Worm (Caenorhabditis elegans) whole organism, late embryonic: ENCODE results near the gene nrf-6.

Experiments used
- C38D4.7 ChIP-seq: fragments of 200-800 bp; sonication (Bioruptor generic); optimal IDR thresholded peaks from 2 replicates; lab custom pipeline; 2018; ENCODE audit warnings: mild to moderate bottlenecking, missing genetic modification characterization, moderate library complexity, missing compliant biosample characterization
- Y22D7AL.16 ChIP-seq: sonication (generic microtip); optimal IDR thresholded peaks from 2 replicates; lab custom pipeline; 2016; ENCODE audit warnings: missing genetic modification characterization, missing compliant biosample characterization
- ahr-1 ChIP-seq: sonication (generic microtip); optimal IDR thresholded peaks from 2 replicates; lab custom pipeline; 2016; ENCODE audit warnings: missing genetic modification characterization, missing compliant biosample characterization
- ama-1 ChIP-seq: fragments of 150-350 bp; optimal IDR thresholded peaks from 2 replicates; lab custom pipeline; 2014
- ceh-14 ChIP-seq: sonication (generic microtip); optimal IDR thresholded peaks from 2 replicates; lab custom pipeline; 2016; ENCODE audit warnings: missing genotype, missing genetic modification characterization, missing compliant biosample characterization
- ceh-19 ChIP-seq: fragments of 200-800 bp; sonication (Bioruptor generic); optimal IDR thresholded peaks from 2 replicates; lab custom pipeline; 2018; ENCODE audit warnings: mild to moderate bottlenecking, missing genetic modification characterization, missing compliant biosample characterization
- ceh-31 ChIP-seq: sonication (generic microtip); optimal IDR thresholded peaks from 2 replicates; lab custom pipeline; 2016; ENCODE audit warnings: missing genetic modification characterization, missing compliant biosample characterization
- ceh-45 ChIP-seq: fragments of 200-800 bp; sonication (Bioruptor generic); IDR thresholded peaks from 2 replicates; pipeline ENCODE4 v1.3.6; 2022; ENCODE audit warnings: missing genetic modification reagents, missing genetic modification characterization, missing compliant biosample characterization
- ceh-48 ChIP-seq: sonication (generic microtip); optimal IDR thresholded peaks from 2 replicates; lab custom pipeline; 2016; ENCODE audit warnings: missing genetic modification characterization, inconsistent platforms, missing compliant biosample characterization
- dve-1 ChIP-seq: sonication (generic microtip); optimal IDR thresholded peaks from 2 replicates; lab custom pipeline; 2017; ENCODE audit warnings: antibody characterized with exemption, mild to moderate bottlenecking, missing genetic modification characterization, missing compliant biosample characterization
- elt-4 ChIP-seq: sonication (generic microtip); optimal IDR thresholded peaks from 2 replicates; lab custom pipeline; 2016; ENCODE audit warnings: missing genetic modification characterization, missing compliant biosample characterization
- eyg-1 ChIP-seq: sonication (generic microtip); optimal IDR thresholded peaks from 2 replicates; lab custom pipeline; 2016; ENCODE audit warnings: missing genotype, missing genetic modification characterization, missing compliant biosample characterization
- fkh-10 ChIP-seq: fragments of 150-350 bp; optimal IDR thresholded peaks from 2 replicates; lab custom pipeline; 2014; ENCODE audit warnings: missing biosample characterization, missing genetic modification reagents, missing genetic modification characterization
- gmeb-2 ChIP-seq: sonication (generic microtip); optimal IDR thresholded peaks from 2 replicates; lab custom pipeline; 2016; ENCODE audit warnings: missing genetic modification characterization, inconsistent platforms, missing compliant biosample characterization
- hlh-30 ChIP-seq: sonication (generic microtip); optimal IDR thresholded peaks from 2 replicates; lab custom pipeline; 2017; ENCODE audit warnings: antibody characterized with exemption, missing genetic modification characterization, missing compliant biosample characterization; ENCODE audit not compliant: insufficient read depth
- hlh-8 ChIP-seq: sonication (generic microtip); optimal IDR thresholded peaks from 2 replicates; lab custom pipeline; 2016; ENCODE audit warnings: missing genotype, missing genetic modification characterization, missing compliant biosample characterization
- lim-6 ChIP-seq: sonication (generic microtip); optimal IDR thresholded peaks from 2 replicates; lab custom pipeline; 2016; ENCODE audit warnings: missing genetic modification characterization, missing compliant biosample characterization
- lin-11 ChIP-seq: fragments of 200-800 bp; sonication (Bioruptor generic); optimal IDR thresholded peaks from 2 replicates; lab custom pipeline; 2018; ENCODE audit warnings: mild to moderate bottlenecking, missing genetic modification characterization, missing compliant biosample characterization
- madf-2 ChIP-seq: sonication (generic microtip); optimal IDR thresholded peaks from 2 replicates; lab custom pipeline; 2017; ENCODE audit warnings: missing genetic modification characterization, missing compliant biosample characterization
- nfya-1 ChIP-seq: sonication (generic microtip); optimal IDR thresholded peaks from 2 replicates; lab custom pipeline; 2017; ENCODE audit warnings: missing genetic modification characterization, mild to moderate bottlenecking, missing compliant biosample characterization, antibody characterized with exemption, moderate library complexity
- nhr-11 ChIP-seq: fragments of 150-350 bp; optimal IDR thresholded peaks from 2 replicates; lab custom pipeline; 2014; ENCODE audit warnings: missing biosample characterization, missing genetic modification characterization
- npax-4 ChIP-seq: sonication (generic microtip); optimal IDR thresholded peaks from 2 replicates; lab custom pipeline; 2016; ENCODE audit warnings: missing genetic modification characterization, missing compliant biosample characterization
- odd-2 ChIP-seq: sonication (generic microtip); optimal IDR thresholded peaks from 2 replicates; lab custom pipeline; 2017; ENCODE audit warnings: antibody characterized with exemption, mild to moderate bottlenecking, missing genetic modification characterization, missing compliant biosample characterization
- pha-4 ChIP-seq: fragments of 150-350 bp; optimal IDR thresholded peaks from 2 replicates; lab custom pipeline; 2018; ENCODE audit warnings: missing biosample characterization, missing genetic modification reagents, missing genetic modification characterization
- pqm-1 ChIP-seq: sonication (generic microtip); optimal IDR thresholded peaks from 2 replicates; lab custom pipeline; 2016; ENCODE audit warnings: missing genetic modification characterization, missing compliant biosample characterization
- pros-1 ChIP-seq: fragments of 150-350 bp; optimal IDR thresholded peaks from 2 replicates; lab custom pipeline; 2014; ENCODE audit warnings: missing biosample characterization, missing genetic modification reagents, missing genetic modification characterization
- ref-2 ChIP-seq: sonication (generic microtip); optimal IDR thresholded peaks from 2 replicates; lab custom pipeline; 2016; ENCODE audit warnings: missing genetic modification characterization, missing compliant biosample characterization
- rnt-1 ChIP-seq: sonication (generic microtip); optimal IDR thresholded peaks from 2 replicates; lab custom pipeline; 2016; ENCODE audit warnings: missing genetic modification characterization, missing compliant biosample characterization
- sdc-2 ChIP-seq: sonication (generic microtip); optimal IDR thresholded peaks from 2 replicates; lab custom pipeline; 2016; ENCODE audit warnings: missing genotype, missing genetic modification characterization, missing compliant biosample characterization
- sox-2 ChIP-seq: fragments of 200-800 bp; sonication (Bioruptor generic); IDR thresholded peaks from 2 replicates; pipeline ENCODE4 v1.3.6; 2022; ENCODE audit warnings: missing genetic modification reagents, missing genetic modification characterization, missing compliant biosample characterization
- tbx-2 ChIP-seq: sonication (generic microtip); optimal IDR thresholded peaks from 2 replicates; lab custom pipeline; 2016; ENCODE audit warnings: missing genetic modification characterization, missing compliant biosample characterization
- tbx-7 ChIP-seq: sonication (generic microtip); optimal IDR thresholded peaks from 2 replicates; lab custom pipeline; 2016; ENCODE audit warnings: missing genotype, missing genetic modification characterization, missing compliant biosample characterization
- ttx-3 ChIP-seq: sonication (generic microtip); optimal IDR thresholded peaks from 2 replicates; lab custom pipeline; 2016; ENCODE audit warnings: missing genetic modification reagents, missing genetic modification characterization, missing compliant biosample characterization
- unc-42 ChIP-seq: sonication (generic microtip); optimal IDR thresholded peaks from 2 replicates; lab custom pipeline; 2016; ENCODE audit warnings: missing genotype, missing genetic modification characterization, missing compliant biosample characterization
- unc-55 ChIP-seq: sonication (generic microtip); optimal IDR thresholded peaks from 2 replicates; lab custom pipeline; 2017; ENCODE audit warnings: missing biosample characterization, missing genetic modification reagents, missing genetic modification characterization
- unc-86 ChIP-seq: sonication (generic microtip); optimal IDR thresholded peaks from 2 replicates; lab custom pipeline; 2016; ENCODE audit warnings: missing genetic modification characterization, missing compliant biosample characterization

Gene nrf-6

DNA sequence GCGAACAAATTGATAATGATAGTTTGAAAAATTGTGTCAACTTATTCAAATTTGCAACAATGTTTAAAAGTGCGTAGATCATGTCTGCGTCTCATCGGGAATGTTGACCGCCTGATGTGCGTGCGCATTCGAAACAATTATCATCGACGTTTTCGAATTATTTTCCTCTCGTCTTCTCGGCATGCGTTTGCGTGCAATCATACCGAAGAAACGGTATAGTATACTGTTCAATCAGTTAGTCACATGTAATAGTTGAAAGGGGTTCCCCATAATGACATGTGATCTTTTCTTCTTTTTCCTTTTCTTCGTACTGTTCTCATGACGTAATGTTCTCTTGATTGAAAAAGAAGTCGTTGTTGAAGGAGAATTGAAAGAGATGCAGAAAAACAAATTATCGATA, 15.7 kb downstream of the nrf-6 start:
- TF ChIP-seq lin-11 (tag; lab: Kevin White, UChicago) (no peak), gmeb-2 (no peak), tbx-2 (tag; lab: Kevin White, UChicago) (no peak), odd-2 (tag; lab: Kevin White, UChicago) (no peak), unc-86 (no peak), hlh-30 (peak; percentile 78), ceh-31 (tag; lab: Kevin White, UChicago) (no peak), sdc-2 (tag; lab: Kevin White, UChicago) (no peak)

DNA sequence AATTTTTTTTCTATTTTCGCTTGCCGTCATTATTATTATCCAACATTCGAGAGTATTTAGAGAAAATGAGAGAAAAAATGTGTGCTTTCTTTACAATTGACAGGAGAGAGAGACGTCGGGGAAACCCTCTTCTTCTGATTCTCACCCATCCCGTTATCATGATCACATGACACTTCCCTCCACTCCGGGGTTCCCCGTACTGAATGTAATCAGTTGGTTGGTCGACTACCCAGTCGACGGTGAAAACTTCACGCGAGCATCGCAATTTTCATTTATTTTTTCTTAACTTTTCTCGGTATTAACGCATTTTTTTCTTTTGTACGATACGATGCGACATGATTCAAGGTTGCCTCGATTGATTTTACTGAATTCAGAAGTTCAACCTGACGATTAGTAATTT, 16.3 kb downstream of the nrf-6 start:
- TF ChIP-seq hlh-30 = peak; percentile 69
- no peak for TF ChIP-seq fkh-10 (GFP tag; lab: Kevin White, UChicago)
- TF ChIP-seq, all 69 proteins: peak for 1

DNA sequence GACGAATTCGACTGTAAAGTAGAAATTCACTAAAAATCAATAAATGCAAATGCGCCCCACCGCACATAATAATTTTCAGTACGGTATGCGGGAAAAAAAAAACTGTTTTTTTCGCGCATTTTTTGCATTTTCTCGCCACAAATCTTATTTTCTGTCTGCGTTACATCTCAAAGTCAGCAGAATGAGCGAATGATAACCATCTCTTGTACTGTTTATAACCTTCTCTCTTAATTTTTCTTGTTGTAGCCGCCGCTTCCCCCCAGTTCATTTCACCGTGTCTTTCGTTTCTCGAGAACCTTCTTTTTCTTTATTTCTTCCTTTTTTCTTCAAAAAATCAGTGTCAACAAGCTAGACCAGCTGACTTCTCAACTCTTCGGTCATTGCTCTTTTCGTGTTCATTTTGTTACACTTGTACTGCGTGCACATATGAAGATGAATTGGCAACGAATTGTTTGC, 17.0 kb downstream of the nrf-6 start:
- no peak for TF ChIP-seq Y22D7AL.16 (tag; lab: Kevin White, UChicago)
- TF ChIP-seq ceh-19 (GFP tag; lab: Kevin White, UChicago) = no peak
- TF ChIP-seq pqm-1 (tag; lab: Kevin White, UChicago) = no peak
- no peak for TF ChIP-seq ttx-3 (tag; lab: Kevin White, UChicago)
- TF ChIP-seq pha-4 (tag; lab: Kevin White, UChicago) = no peak
- TF ChIP-seq ceh-14 = no peak
- no peak for TF ChIP-seq pros-1 (tag; lab: Kevin White, UChicago)
- no peak for TF ChIP-seq ahr-1
- no peak for TF ChIP-seq odd-2 (tag; lab: Kevin White, UChicago)
- TF ChIP-seq lim-6 (tag; lab: Kevin White, UChicago) = no peak
- no peak for TF ChIP-seq rnt-1
- TF ChIP-seq gmeb-2 = no peak
- no peak for TF ChIP-seq npax-4 (tag; lab: Kevin White, UChicago)
- no peak for TF ChIP-seq ceh-48
- TF ChIP-seq elt-4 (tag; lab: Kevin White, UChicago) = no peak
- no peak for TF ChIP-seq hlh-8 (tag; lab: Kevin White, UChicago)
- no peak for TF ChIP-seq eyg-1
- TF ChIP-seq ceh-31 (tag; lab: Kevin White, UChicago) = no peak
- TF ChIP-seq madf-2 (tag; lab: Kevin White, UChicago) = no peak
- no peak for TF ChIP-seq dve-1 (tag; lab: Kevin White, UChicago)

DNA sequence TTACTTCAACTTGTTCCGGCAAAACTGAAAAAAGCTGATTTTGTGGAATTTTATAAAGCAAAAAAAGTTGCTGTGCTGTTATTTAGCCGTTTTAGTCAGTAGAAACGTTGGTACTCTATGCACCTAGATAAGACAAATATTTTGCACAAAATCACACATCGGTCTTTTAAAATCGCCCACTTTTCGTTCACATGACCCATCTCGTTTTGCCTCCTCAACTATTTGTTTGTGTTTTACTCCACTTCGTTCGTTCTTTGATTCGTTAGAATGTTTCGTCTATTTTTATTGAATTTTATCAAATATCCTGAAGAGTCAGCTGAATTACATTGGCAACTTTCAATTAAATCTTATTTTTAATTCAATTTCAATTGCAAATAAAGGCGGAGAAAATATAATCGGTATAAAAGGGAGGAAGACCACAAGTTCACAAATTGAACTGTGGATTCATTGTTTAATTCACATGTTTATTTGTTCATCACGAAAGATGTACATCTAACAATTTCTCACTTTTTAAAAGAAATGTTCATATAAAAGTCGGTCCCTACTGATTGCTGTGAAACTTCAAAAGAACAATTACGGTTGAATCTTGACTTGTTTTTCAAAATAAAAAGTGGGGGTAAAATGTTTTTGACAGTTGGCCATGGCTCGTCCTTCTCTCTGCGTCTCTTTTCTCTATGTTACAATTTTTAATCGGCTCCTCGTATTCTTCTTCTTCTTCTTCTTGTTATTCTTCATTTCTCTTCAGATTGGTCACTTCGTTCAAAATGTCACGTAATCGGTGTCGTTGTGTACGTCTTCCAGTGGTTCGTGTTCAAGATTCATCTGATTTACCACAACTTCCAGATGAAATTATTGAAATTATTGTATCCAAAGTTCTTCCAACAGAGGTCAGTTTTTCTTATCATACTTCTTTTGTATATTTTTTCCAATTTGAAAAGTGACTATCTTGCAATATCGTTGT, 20.2 kb downstream of the nrf-6 start, which contains the start of gene DH11.2:
Gene DH11.2 (plus strand): TSS at position 746 of the 961 bp plus-strand sequence.
- TF ChIP-seq ceh-31 (tag; lab: Kevin White, UChicago) (no peak), ceh-45 (no peak), unc-55 (GFP tag; lab: Kevin White, UChicago) (no peak), ceh-19 (GFP tag; lab: Kevin White, UChicago) (no peak), sox-2 (GFP tag; lab: Robert Waterston, UW) (no peak), ref-2 (tag; lab: Kevin White, UChicago) (no peak), ama-1 (no peak), hlh-8 (tag; lab: Kevin White, UChicago) (no peak), C38D4.7 (no peak), rnt-1 (no peak), pqm-1 (tag; lab: Kevin White, UChicago) (no peak), fkh-10 (GFP tag; lab: Kevin White, UChicago) (no peak), unc-42 (tag; lab: Kevin White, UChicago) (no peak), tbx-7 (no peak), nfya-1 (tag; lab: Kevin White, UChicago) (no peak), npax-4 (tag; lab: Kevin White, UChicago) (no peak), nhr-11 (tag; lab: Kevin White, UChicago) (no peak)
